Fruit fly (Drosophila melanogaster) whole organism, embryonic: Measurements from ENCODE around the gene tobi.
A peak's percentile ranks its signal among the peaks of the same experiment; 100 is the strongest.

Source experiments
- Atf-2 ChIP-seq: fragments of 200-800 bp; sonication (Bioruptor generic); optimal IDR thresholded peaks from 2 replicates; lab custom pipeline; 2016; ENCODE audit warnings: missing biosample characterization, missing genetic modification characterization
- CG10543 ChIP-seq: fragments of 200-800 bp; sonication (Bioruptor generic); optimal IDR thresholded peaks from 3 replicates; lab custom pipeline; 2017; ENCODE audit warnings: missing biosample characterization, mild to moderate bottlenecking, missing genetic modification characterization, moderate library complexity
- CG10654 ChIP-seq: fragments of 200-800 bp; sonication (Bioruptor generic); optimal IDR thresholded peaks from 2 replicates; lab custom pipeline; 2016; ENCODE audit warnings: missing biosample characterization, missing genetic modification characterization
- CG11504 ChIP-seq: fragments of 200-800 bp; sonication (Bioruptor generic); optimal IDR thresholded peaks from 3 replicates; lab custom pipeline; 2019; ENCODE audit warnings: missing biosample characterization, mild to moderate bottlenecking, missing genetic modification characterization, moderate library complexity
- CG12104 ChIP-seq: fragments of 200-800 bp; sonication (Bioruptor generic); optimal IDR thresholded peaks from 3 replicates; lab custom pipeline; 2016; ENCODE audit warnings: missing biosample characterization, missing genetic modification characterization
- CG12299 ChIP-seq: fragments of 200-800 bp; sonication (Bioruptor generic); optimal IDR thresholded peaks from 2 replicates; lab custom pipeline; 2018; ENCODE audit warnings: missing biosample characterization, mild to moderate bottlenecking, missing genetic modification characterization
- CG12744 ChIP-seq: fragments of 200-800 bp; sonication (Bioruptor generic); optimal IDR thresholded peaks from 2 replicates; lab custom pipeline; 2016; ENCODE audit warnings: missing biosample characterization, missing genetic modification characterization
- CG17359 ChIP-seq: fragments of 200-800 bp; sonication (Bioruptor generic); optimal IDR thresholded peaks from 3 replicates; lab custom pipeline; 2018; ENCODE audit warnings: missing biosample characterization, mild to moderate bottlenecking, missing genetic modification characterization, moderate library complexity
- CG17912 ChIP-seq: fragments of 200-800 bp; sonication (Bioruptor generic); optimal IDR thresholded peaks from 2 replicates; lab custom pipeline; 2018; ENCODE audit warnings: missing biosample characterization, mild to moderate bottlenecking, missing genetic modification characterization
- CG3847 ChIP-seq: fragments of 200-800 bp; sonication (Bioruptor generic); IDR thresholded peaks from 2 replicates; pipeline ENCODE4 v1.3.6; 2022; ENCODE audit warnings: missing biosample characterization, missing genetic modification characterization
- CG4424 ChIP-seq: fragments of 200-800 bp; sonication (Bioruptor generic); optimal IDR thresholded peaks from 3 replicates; lab custom pipeline; 2016; ENCODE audit warnings: missing biosample characterization, missing genetic modification characterization
- CG7357 ChIP-seq: fragments of 200-800 bp; sonication (Bioruptor generic); IDR thresholded peaks from 3 replicates; pipeline ENCODE4 v1.3.6; 2022; ENCODE audit warnings: missing biosample characterization, missing genetic modification characterization
- CG7839 ChIP-seq: fragments of 200-800 bp; sonication (Bioruptor generic); optimal IDR thresholded peaks from 3 replicates; lab custom pipeline; 2018; ENCODE audit warnings: missing biosample characterization, mild to moderate bottlenecking, missing genetic modification characterization, moderate library complexity
- CG7987 ChIP-seq: fragments of 200-800 bp; sonication (Bioruptor generic); optimal IDR thresholded peaks from 2 replicates; lab custom pipeline; 2018; ENCODE audit warnings: missing biosample characterization, mild to moderate bottlenecking, missing genetic modification characterization, moderate library complexity
- CG9215 ChIP-seq: fragments of 200-800 bp; sonication (Bioruptor generic); IDR thresholded peaks from 2 replicates; pipeline ENCODE4 v1.3.6; 2022; ENCODE audit warnings: missing biosample characterization, missing genetic modification characterization
- CG9876 ChIP-seq: fragments of 200-800 bp; sonication (Bioruptor generic); optimal IDR thresholded peaks from 2 replicates; lab custom pipeline; 2016; ENCODE audit warnings: missing biosample characterization, missing genetic modification characterization
- CrebB ChIP-seq: fragments of 200-800 bp; sonication (Bioruptor generic); optimal IDR thresholded peaks from 3 replicates; lab custom pipeline; 2018; ENCODE audit warnings: missing biosample characterization, mild to moderate bottlenecking, missing genetic modification characterization
- D ChIP-seq, 2 experiments: fragments of 200-800 bp in 1 of 2; fragments of >200 bp in 1 of 2; sonication (Bioruptor generic) in 1 of 2; optimal IDR thresholded peaks; 2 replicates in 1 of 2; 3 replicates in 1 of 2; lab custom pipeline; 2017; ENCODE audit warnings: mild to moderate bottlenecking in 1 of 2, missing biosample characterization in 1 of 2, missing genetic modification characterization in 1 of 2, missing genetic modification reagents in 1 of 2
- Deaf1 ChIP-seq: fragments of 200-800 bp; optimal IDR thresholded peaks from 3 replicates; lab custom pipeline; 2019; ENCODE audit warnings: missing biosample characterization, mild to moderate bottlenecking, missing genetic modification characterization, moderate library complexity
- Dp ChIP-seq: fragments of 200-800 bp; sonication (Bioruptor generic); optimal IDR thresholded peaks from 2 replicates; lab custom pipeline; 2018; ENCODE audit warnings: missing biosample characterization, mild to moderate bottlenecking, missing genetic modification characterization, moderate library complexity
- Drgx ChIP-seq: fragments of 200-800 bp; sonication (Bioruptor generic); IDR thresholded peaks from 2 replicates; pipeline ENCODE4 v1.3.6; 2022; ENCODE audit warnings: missing biosample characterization, missing genetic modification characterization
- HmgZ ChIP-seq: fragments of 200-800 bp; sonication (Bioruptor generic); optimal IDR thresholded peaks from 2 replicates; lab custom pipeline; 2018; ENCODE audit warnings: missing biosample characterization, mild to moderate bottlenecking, missing genetic modification characterization
- Jarid2 ChIP-seq: fragments of 200-800 bp; sonication (Bioruptor generic); optimal IDR thresholded peaks from 3 replicates; lab custom pipeline; 2017; ENCODE audit warnings: mild to moderate bottlenecking, missing biosample characterization, missing genetic modification reagents, missing genetic modification characterization
- Kr ChIP-seq: fragments of 200-800 bp; sonication (Bioruptor generic); optimal IDR thresholded peaks from 2 replicates; lab custom pipeline; 2017; ENCODE audit warnings: missing biosample characterization, mild to moderate bottlenecking, missing genetic modification characterization
- MBD-R2 ChIP-seq: fragments of 200-800 bp; sonication (Bioruptor generic); IDR thresholded peaks from 2 replicates; pipeline ENCODE4 v1.3.6; 2022; ENCODE audit warnings: missing biosample characterization, missing genetic modification characterization
- Mad ChIP-seq: fragments of 200-800 bp; sonication (Bioruptor generic); optimal IDR thresholded peaks from 2 replicates; lab custom pipeline; 2016; ENCODE audit warnings: missing biosample characterization, missing genetic modification characterization
- NFAT ChIP-seq: fragments of 200-800 bp; sonication (Bioruptor generic); IDR thresholded peaks from 2 replicates; pipeline ENCODE4 v1.3.6; 2022; ENCODE audit warnings: missing biosample characterization, missing genetic modification characterization
- NfI ChIP-seq: fragments of 200-800 bp; sonication (Bioruptor generic); optimal IDR thresholded peaks from 3 replicates; lab custom pipeline; 2018; ENCODE audit warnings: missing biosample characterization, mild to moderate bottlenecking, missing genetic modification characterization, moderate library complexity
- Pdp1 ChIP-seq, 2 experiments: fragments of 200-800 bp; sonication (Bioruptor generic); optimal IDR thresholded peaks; 3 replicates each; lab custom pipeline; 2016; ENCODE audit warnings: missing biosample characterization in 2 of 2, missing genetic modification characterization in 2 of 2, mild to moderate bottlenecking in 1 of 2, moderate library complexity in 1 of 2
- Scr ChIP-seq: fragments of 200-800 bp; sonication (Bioruptor generic); IDR thresholded peaks from 2 replicates; pipeline ENCODE4 v1.3.6; 2022; ENCODE audit warnings: missing biosample characterization, missing genetic modification characterization; ENCODE audit not compliant: partially characterized antibody
- Sin3A ChIP-seq: fragments of >200 bp; optimal IDR thresholded peaks from 2 replicates; lab custom pipeline; 2018
- Taf1 ChIP-seq: fragments of 200-800 bp; sonication (Bioruptor generic); IDR thresholded peaks from 2 replicates; pipeline ENCODE4 v1.3.6; 2022; ENCODE audit warnings: missing biosample characterization, missing genetic modification characterization
- Trl ChIP-seq, 3 experiments: fragments of >200 bp in 2 of 3; fragments of 200-800 bp in 1 of 3; sonication (Bioruptor generic) in 1 of 3; optimal IDR thresholded peaks; 2 replicates in 1 of 3; 3 replicates in 2 of 3; lab custom pipeline; 2016 to 2017; ENCODE audit warnings: missing biosample characterization in 1 of 3, missing genetic modification characterization in 1 of 3
- Usf ChIP-seq: fragments of 200-800 bp; sonication (Bioruptor generic); optimal IDR thresholded peaks from 2 replicates; lab custom pipeline; 2017; ENCODE audit warnings: missing genotype, missing biosample characterization, missing genetic modification characterization
- Xrp1 ChIP-seq: fragments of 200-800 bp; sonication (Bioruptor generic); IDR thresholded peaks from 2 replicates; pipeline ENCODE4 v1.3.6; 2022; ENCODE audit warnings: missing biosample characterization, missing genetic modification characterization
- ap ChIP-seq: fragments of 200-800 bp; sonication (Bioruptor generic); IDR thresholded peaks from 2 replicates; pipeline ENCODE4 v1.3.6; 2022; ENCODE audit warnings: missing biosample characterization, missing genetic modification characterization
- ase ChIP-seq: fragments of 200-800 bp; sonication (Bioruptor generic); IDR thresholded peaks from 3 replicates; pipeline ENCODE4 v1.3.6; 2022; ENCODE audit warnings: missing biosample characterization, missing genetic modification characterization
- ato ChIP-seq: fragments of 200-800 bp; sonication (Bioruptor generic); IDR thresholded peaks from 2 replicates; pipeline ENCODE4 v1.3.6; 2022; ENCODE audit warnings: missing biosample characterization, missing genetic modification characterization; ENCODE audit not compliant: partially characterized antibody
- bbx ChIP-seq: fragments of 200-800 bp; sonication (Bioruptor generic); IDR thresholded peaks from 2 replicates; pipeline ENCODE4 v1.3.6; 2022; ENCODE audit warnings: missing biosample characterization, missing genetic modification characterization; ENCODE audit not compliant: partially characterized antibody
- cg ChIP-seq: fragments of 200-800 bp; sonication (Bioruptor generic); optimal IDR thresholded peaks from 3 replicates; lab custom pipeline; 2019; ENCODE audit warnings: missing biosample characterization, mild to moderate bottlenecking, missing genetic modification characterization, moderate library complexity
- ci ChIP-seq: fragments of 200-800 bp; sonication (Bioruptor generic); IDR thresholded peaks from 3 replicates; pipeline ENCODE4 v1.3.6; 2022; ENCODE audit warnings: missing biosample characterization, missing genetic modification characterization
- en ChIP-seq: fragments of 200-800 bp; sonication (Bioruptor generic); optimal IDR thresholded peaks from 2 replicates; lab custom pipeline; 2016; ENCODE audit warnings: missing biosample characterization, missing genetic modification characterization
- gcm ChIP-seq: fragments of 200-800 bp; sonication (Bioruptor generic); optimal IDR thresholded peaks from 2 replicates; lab custom pipeline; 2019; ENCODE audit warnings: missing biosample characterization, mild to moderate bottlenecking, missing genetic modification characterization, moderate library complexity
- grn ChIP-seq: fragments of 200-800 bp; sonication (Bioruptor generic); optimal IDR thresholded peaks from 3 replicates; lab custom pipeline; 2017; ENCODE audit warnings: missing biosample characterization, missing genetic modification characterization
- gro ChIP-seq: fragments of 200-800 bp; sonication (Bioruptor generic); optimal IDR thresholded peaks from 2 replicates; lab custom pipeline; 2016; ENCODE audit warnings: missing biosample characterization, missing genetic modification characterization
- insv ChIP-seq, 2 experiments: fragments of 200-800 bp; sonication (Bioruptor generic); optimal IDR thresholded peaks; 3 replicates each; lab custom pipeline; 2016 to 2018; ENCODE audit warnings: missing biosample characterization in 2 of 2, missing genetic modification characterization in 2 of 2
- lab ChIP-seq: fragments of 200-800 bp; sonication (Bioruptor generic); optimal IDR thresholded peaks from 3 replicates; lab custom pipeline; 2017; ENCODE audit warnings: missing biosample characterization, missing genetic modification characterization, mild to moderate bottlenecking, moderate library complexity, missing genetic modification reagents
- rib ChIP-seq: fragments of 200-800 bp; sonication (Bioruptor generic); IDR thresholded peaks from 2 replicates; pipeline ENCODE4 v1.3.6; 2022; ENCODE audit warnings: missing biosample characterization, missing genetic modification characterization
- sens ChIP-seq: fragments of 200-800 bp; sonication (Bioruptor generic); peaks from one replicate; lab custom pipeline; 2016; ENCODE audit warnings: missing biosample characterization, missing genetic modification characterization
- seq ChIP-seq: fragments of 200-800 bp; sonication (Bioruptor generic); IDR thresholded peaks from 2 replicates; pipeline ENCODE4 v1.3.6; 2022; ENCODE audit warnings: missing biosample characterization, missing genetic modification characterization

tobi gene

DNA sequence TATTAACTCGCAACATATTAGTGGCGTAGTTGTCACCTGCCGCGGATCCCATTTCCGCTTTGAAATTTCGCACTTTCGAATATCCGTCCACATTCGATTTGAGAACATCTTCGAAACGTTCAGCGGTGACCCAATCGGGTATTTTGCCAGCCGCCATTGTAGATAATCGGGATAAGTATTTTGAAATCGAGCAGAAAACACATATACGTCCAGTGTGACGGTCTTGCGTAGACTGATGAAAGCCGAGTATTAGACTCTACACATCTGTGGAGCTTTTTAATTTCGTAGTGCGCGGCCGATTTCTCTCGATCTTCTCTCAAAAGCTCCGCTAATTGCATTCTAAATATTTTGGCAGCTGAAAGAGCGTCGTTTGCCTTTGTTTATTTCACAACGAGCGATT lies 17.6 kb downstream of the tobi start, which contains the start of gene CHKov1 (continued):
- no peak for TF ChIP-seq en
- no peak for TF ChIP-seq CG12104
- no peak for TF ChIP-seq Scr (GFP tag; lab: Robert Waterston, UW)
- TF ChIP-seq Taf1 (GFP tag; lab: Robert Waterston, UW), result no peak
- TF ChIP-seq Deaf1 (tag; lab: Kevin White, UChicago), result peak; percentile 50
- TF ChIP-seq Drgx, result peak; percentile 39; the same call in 1 of the 2 replicates
- no peak for TF ChIP-seq Sin3A (lab: Kevin White, UChicago)
- no peak for TF ChIP-seq CG12299 (tag; lab: Kevin White, UChicago)
- no peak for TF ChIP-seq lab (GFP tag; lab: Kevin White, UChicago)
- TF ChIP-seq bbx (GFP tag; lab: Robert Waterston, UW), result peak; percentile 39; the same call in 1 of the 2 replicates
- peak; percentile 11 for TF ChIP-seq CG10543 (GFP tag; lab: Kevin White, UChicago)
- peak; percentile 47 for TF ChIP-seq sens (GFP tag; lab: Kevin White, UChicago)
- no peak for TF ChIP-seq CG7357 (GFP tag; lab: Robert Waterston, UW)
- no peak for TF ChIP-seq CG4424 (GFP tag; lab: Kevin White, UChicago)
- TF ChIP-seq Mad, result no peak
- TF ChIP-seq CG17912 (GFP tag; lab: Kevin White, UChicago), result no peak
- no peak for TF ChIP-seq NfI (GFP tag; lab: Kevin White, UChicago)
- peak; percentile 17 for TF ChIP-seq grn (GFP tag; lab: Kevin White, UChicago)
- TF ChIP-seq Dp, result no peak
- TF ChIP-seq Jarid2, result peak; percentile 90
- no peak for TF ChIP-seq MBD-R2 (GFP tag; lab: Robert Waterston, UW)
- TF ChIP-seq NFAT (GFP tag; lab: Robert Waterston, UW), result peak; percentile 23; the same call in 1 of the 2 replicates
- TF ChIP-seq gro (GFP tag; lab: Kevin White, UChicago), result peak; percentile 0
- TF ChIP-seq CG9876 (GFP tag; lab: Kevin White, UChicago), result peak; percentile 12
- TF ChIP-seq Pdp1 (GFP tag; optimal IDR thresholded peaks at IDR 0.05; lab: Kevin White, UChicago), result no peak
- TF ChIP-seq insv (GFP tag; optimal IDR thresholded peaks at IDR 0.05; lab: Kevin White, UChicago), result no peak
- no peak for TF ChIP-seq CG11504 (tag; lab: Kevin White, UChicago)
- TF ChIP-seq cg, result no peak
- TF ChIP-seq CG7839 (tag; lab: Kevin White, UChicago), result no peak
- TF ChIP-seq CG9215 (GFP tag; lab: Robert Waterston, UW), result no peak
- TF ChIP-seq CG10654 (GFP tag; lab: Kevin White, UChicago), result no peak
- peak; percentile 26 for TF ChIP-seq HmgZ (tag; lab: Kevin White, UChicago)
- no peak for TF ChIP-seq Atf-2 (GFP tag; lab: Kevin White, UChicago)
- peak; percentile 56; the same call in 2 of the 3 replicates for TF ChIP-seq ci (GFP tag; lab: Robert Waterston, UW)
- TF ChIP-seq Usf (GFP tag; lab: Kevin White, UChicago), result no peak
- TF ChIP-seq rib (GFP tag; lab: Robert Waterston, UW), result no peak
- TF ChIP-seq Xrp1 (GFP tag; lab: Robert Waterston, UW), result no peak
- peak; percentile 26 for TF ChIP-seq CrebB (tag; lab: Kevin White, UChicago)
- no peak for TF ChIP-seq CG17359 (tag; lab: Kevin White, UChicago)
- TF ChIP-seq seq (GFP tag; lab: Robert Waterston, UW), result no peak
- TF ChIP-seq CG7987 (GFP tag; lab: Kevin White, UChicago), result peak; percentile 6
- no peak for TF ChIP-seq gcm (GFP tag; lab: Kevin White, UChicago)
- TF ChIP-seq ato (GFP tag; lab: Robert Waterston, UW), result no peak
- no peak for TF ChIP-seq D (optimal IDR thresholded peaks at IDR 0.05; lab: Kevin White, UChicago)
- no peak for TF ChIP-seq D (GFP tag; optimal IDR thresholded peaks at IDR 0.05; lab: Kevin White, UChicago)
- TF ChIP-seq Kr, result no peak
- no peak for TF ChIP-seq CG3847 (GFP tag; lab: Robert Waterston, UW)
- TF ChIP-seq CG12744 (GFP tag; lab: Kevin White, UChicago), result no peak
- no peak for TF ChIP-seq ase
- peak in 1 of 2 experiments; percentile 39 for TF ChIP-seq Trl (optimal IDR thresholded peaks at IDR 0.05; lab: Kevin White, UChicago)
- no peak for TF ChIP-seq Trl (GFP tag; optimal IDR thresholded peaks at IDR 0.05; lab: Kevin White, UChicago)
- no peak for TF ChIP-seq ap (GFP tag; lab: Robert Waterston, UW)
